Fruit fly (Drosophila melanogaster) whole organism, embryonic: ENCODE data around the gene CG7065.

ENCODE experiments used
- ATbp ChIP-seq: fragments of 200-800 bp; sonication (Bioruptor generic); optimal IDR thresholded peaks from 2 replicates; lab custom pipeline; 2017; ENCODE audit warnings: missing biosample characterization, mild to moderate bottlenecking, missing genetic modification characterization, missing genetic modification reagents
- B-H2 ChIP-seq: fragments of 200-800 bp; sonication (Bioruptor generic); optimal IDR thresholded peaks from 2 replicates; lab custom pipeline; 2018; ENCODE audit warnings: missing biosample characterization, mild to moderate bottlenecking, missing genetic modification characterization
- CG10543 ChIP-seq: fragments of 200-800 bp; sonication (Bioruptor generic); optimal IDR thresholded peaks from 3 replicates; lab custom pipeline; 2017; ENCODE audit warnings: missing biosample characterization, mild to moderate bottlenecking, missing genetic modification characterization, moderate library complexity
- CG12071 ChIP-seq: fragments of 200-800 bp; sonication (Bioruptor generic); optimal IDR thresholded peaks from 3 replicates; lab custom pipeline; 2018; ENCODE audit warnings: missing biosample characterization, mild to moderate bottlenecking, missing genetic modification characterization
- CG12391 ChIP-seq: fragments of 200-800 bp; sonication (Bioruptor generic); optimal IDR thresholded peaks from 3 replicates; lab custom pipeline; 2018; ENCODE audit warnings: missing biosample characterization, mild to moderate bottlenecking, missing genetic modification characterization, moderate library complexity
- CG13894 ChIP-seq: fragments of 200-800 bp; sonication (Bioruptor generic); optimal IDR thresholded peaks from 3 replicates; lab custom pipeline; 2018; ENCODE audit warnings: missing biosample characterization, mild to moderate bottlenecking, missing genetic modification characterization, moderate library complexity
- CG1602 ChIP-seq: fragments of 200-800 bp; sonication (Bioruptor generic); optimal IDR thresholded peaks from 3 replicates; lab custom pipeline; 2016; ENCODE audit warnings: missing biosample characterization, missing genetic modification characterization
- CG1792 ChIP-seq: fragments of 200-800 bp; sonication (Bioruptor generic); optimal IDR thresholded peaks from 2 replicates; lab custom pipeline; 2016; ENCODE audit warnings: missing biosample characterization, missing genetic modification characterization
- CG18262 ChIP-seq: fragments of 200-800 bp; optimal IDR thresholded peaks from 3 replicates; lab custom pipeline; 2019; ENCODE audit warnings: missing biosample characterization, mild to moderate bottlenecking, missing genetic modification characterization, moderate library complexity
- CG3065 ChIP-seq: fragments of 200-800 bp; sonication (Bioruptor generic); optimal IDR thresholded peaks from 2 replicates; lab custom pipeline; 2016; ENCODE audit warnings: missing biosample characterization, missing genetic modification characterization
- CG33557 ChIP-seq: fragments of 200-800 bp; sonication (Bioruptor generic); optimal IDR thresholded peaks from 2 replicates; lab custom pipeline; 2019; ENCODE audit warnings: missing biosample characterization, mild to moderate bottlenecking, missing genetic modification characterization, moderate library complexity
- CG4360 ChIP-seq: fragments of 200-800 bp; sonication (Bioruptor generic); IDR thresholded peaks from 2 replicates; pipeline ENCODE4 v1.3.6; 2022; ENCODE audit warnings: missing biosample characterization, missing genetic modification characterization
- CG4404 ChIP-seq: fragments of 200-800 bp; sonication (Bioruptor generic); IDR thresholded peaks from 2 replicates; pipeline ENCODE4 v1.3.6; 2022; ENCODE audit warnings: missing biosample characterization, missing genetic modification characterization
- CG6654 ChIP-seq: fragments of 200-800 bp; sonication (Bioruptor generic); optimal IDR thresholded peaks from 2 replicates; lab custom pipeline; 2017; ENCODE audit warnings: missing biosample characterization, mild to moderate bottlenecking, missing genetic modification characterization
- CG8388 ChIP-seq: fragments of 200-800 bp; sonication (Bioruptor generic); optimal IDR thresholded peaks from 2 replicates; lab custom pipeline; 2019; ENCODE audit warnings: missing biosample characterization, mild to moderate bottlenecking, missing genetic modification characterization, moderate library complexity
- CG8924 ChIP-seq: fragments of 200-800 bp; optimal IDR thresholded peaks from 3 replicates; lab custom pipeline; 2019; ENCODE audit warnings: missing biosample characterization, mild to moderate bottlenecking, missing genetic modification characterization, moderate library complexity
- CoRest ChIP-seq: fragments of 200-800 bp; sonication (Bioruptor generic); optimal IDR thresholded peaks from 3 replicates; lab custom pipeline; 2018; ENCODE audit warnings: missing biosample characterization, mild to moderate bottlenecking, missing genetic modification characterization, moderate library complexity
- Dfd ChIP-seq, 2 experiments: fragments of >200 bp; optimal IDR thresholded peaks; 2 replicates each; lab custom pipeline; 2017; ENCODE audit warnings: missing biosample characterization in 2 of 2, missing genetic modification characterization in 2 of 2
- Dip3 ChIP-seq: fragments of 200-800 bp; sonication (Bioruptor generic); optimal IDR thresholded peaks from 3 replicates; lab custom pipeline; 2016; ENCODE audit warnings: missing biosample characterization, missing genetic modification characterization
- Drgx ChIP-seq: fragments of 200-800 bp; sonication (Bioruptor generic); IDR thresholded peaks from 2 replicates; pipeline ENCODE4 v1.3.6; 2022; ENCODE audit warnings: missing biosample characterization, missing genetic modification characterization
- Hey ChIP-seq: fragments of 200-800 bp; sonication (Bioruptor generic); optimal IDR thresholded peaks from 3 replicates; lab custom pipeline; 2018; ENCODE audit warnings: missing biosample characterization, mild to moderate bottlenecking, missing genetic modification characterization
- Opbp ChIP-seq: fragments of 200-800 bp; sonication (Bioruptor generic); IDR thresholded peaks from 3 replicates; pipeline ENCODE4 v1.3.6; 2022; ENCODE audit warnings: missing biosample characterization, missing genetic modification characterization; ENCODE audit not compliant: partially characterized antibody
- al ChIP-seq: fragments of 200-800 bp; sonication (Bioruptor generic); IDR thresholded peaks from 2 replicates; pipeline ENCODE4 v1.3.6; 2022; ENCODE audit warnings: missing biosample characterization, missing genetic modification characterization
- cg ChIP-seq: fragments of 200-800 bp; sonication (Bioruptor generic); optimal IDR thresholded peaks from 3 replicates; lab custom pipeline; 2019; ENCODE audit warnings: missing biosample characterization, mild to moderate bottlenecking, missing genetic modification characterization, moderate library complexity
- crol ChIP-seq: fragments of 200-800 bp; sonication (Bioruptor generic); IDR thresholded peaks from 2 replicates; pipeline ENCODE4 v1.3.6; 2022; ENCODE audit warnings: missing biosample characterization, missing genetic modification characterization
- esg ChIP-seq: fragments of 200-800 bp; sonication (Bioruptor generic); conservative IDR thresholded peaks from 2 replicates; pipeline ENCODE4 v1.3.6; 2022; ENCODE audit warnings: missing biosample characterization, missing genetic modification characterization
- eyg ChIP-seq: fragments of 200-800 bp; sonication (Bioruptor generic); optimal IDR thresholded peaks from 3 replicates; lab custom pipeline; 2016; ENCODE audit warnings: missing biosample characterization, missing genetic modification characterization
- gfzf ChIP-seq: fragments of 200-800 bp; sonication (Bioruptor generic); optimal IDR thresholded peaks from 2 replicates; lab custom pipeline; 2016; ENCODE audit warnings: missing biosample characterization, mild to moderate bottlenecking, missing genetic modification characterization, moderate library complexity
- insv ChIP-seq, 2 experiments: fragments of 200-800 bp; sonication (Bioruptor generic); optimal IDR thresholded peaks; 3 replicates each; lab custom pipeline; 2016 to 2018; ENCODE audit warnings: missing biosample characterization in 2 of 2, missing genetic modification characterization in 2 of 2
- lilli ChIP-seq: fragments of 200-800 bp; sonication (Bioruptor generic); optimal IDR thresholded peaks from 3 replicates; lab custom pipeline; 2016; ENCODE audit warnings: missing biosample characterization, missing genetic modification characterization
- lola ChIP-seq, 3 experiments: fragments of >200 bp in 2 of 3; fragments of 200-800 bp in 1 of 3; sonication (Bioruptor generic) in 1 of 3; optimal IDR thresholded peaks; 2 replicates each; lab custom pipeline; 2017 to 2019; ENCODE audit warnings: missing biosample characterization in 3 of 3, missing genetic modification characterization in 3 of 3, mild to moderate bottlenecking in 1 of 3, moderate library complexity in 1 of 3
- nerfin-1 ChIP-seq: fragments of 200-800 bp; sonication (Bioruptor generic); optimal IDR thresholded peaks from 3 replicates; lab custom pipeline; 2019; ENCODE audit warnings: missing biosample characterization, mild to moderate bottlenecking, missing genetic modification characterization, moderate library complexity
- nom ChIP-seq: fragments of 200-800 bp; sonication (Bioruptor generic); optimal IDR thresholded peaks from 2 replicates; lab custom pipeline; 2017; ENCODE audit warnings: missing biosample characterization, missing genetic modification characterization, mild to moderate bottlenecking, moderate library complexity, missing genetic modification reagents
- pzg ChIP-seq: fragments of 200-800 bp; sonication (Bioruptor generic); optimal IDR thresholded peaks from 3 replicates; lab custom pipeline; 2018; ENCODE audit warnings: missing biosample characterization, mild to moderate bottlenecking, missing genetic modification characterization, moderate library complexity
- schlank ChIP-seq: fragments of 200-800 bp; sonication (Bioruptor generic); optimal IDR thresholded peaks from 2 replicates; lab custom pipeline; 2018; ENCODE audit warnings: missing biosample characterization, mild to moderate bottlenecking, missing genetic modification characterization
- sr ChIP-seq: fragments of 200-800 bp; sonication (Bioruptor generic); IDR thresholded peaks from 3 replicates; pipeline ENCODE4 v1.3.6; 2022; ENCODE audit warnings: missing biosample characterization, missing genetic modification characterization
- zen2 ChIP-seq: fragments of 200-800 bp; sonication (Bioruptor generic); IDR thresholded peaks from 3 replicates; pipeline ENCODE4 v1.3.6; 2022; ENCODE audit warnings: missing biosample characterization, missing genetic modification characterization; ENCODE audit not compliant: partially characterized antibody
- zfh1 ChIP-seq: fragments of 200-800 bp; sonication (Bioruptor generic); IDR thresholded peaks from 3 replicates; pipeline ENCODE4 v1.3.6; 2022; ENCODE audit warnings: missing biosample characterization, missing genetic modification characterization

CG7065 gene

DNA sequence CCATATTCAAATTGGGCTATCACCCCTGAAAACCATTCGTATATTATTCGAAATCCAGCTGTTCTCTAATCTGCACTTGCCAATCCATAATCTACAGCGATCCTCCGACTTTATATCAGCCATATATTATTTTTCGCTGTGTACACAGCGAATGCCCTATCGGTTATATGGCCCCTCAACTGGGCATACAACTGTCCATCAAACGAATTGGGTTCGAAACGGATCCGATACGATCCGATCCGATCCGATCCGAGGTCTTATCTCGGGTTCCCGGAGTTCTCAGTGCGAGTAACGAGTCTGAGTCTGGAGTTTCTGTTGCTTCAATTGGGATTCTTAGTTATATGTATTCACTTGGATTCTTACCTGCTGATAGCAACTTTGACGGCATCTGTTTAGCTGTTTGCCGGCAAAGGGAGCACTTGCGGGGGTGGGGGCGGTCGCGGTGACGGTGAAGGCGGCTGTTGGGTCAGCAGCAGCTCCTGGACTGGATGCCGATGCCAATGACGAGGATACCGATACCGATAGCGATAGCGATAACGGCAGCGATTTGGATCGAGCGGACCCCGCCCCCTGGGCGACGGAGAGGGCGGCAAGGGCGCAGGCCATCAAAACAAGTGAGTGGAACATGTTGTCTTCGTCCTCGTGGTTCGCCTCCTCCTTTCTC is 8.6 kb upstream of the CG7065 start (continued):
- no peak for TF ChIP-seq CG1602 (GFP tag; lab: Kevin White, UChicago)
- TF ChIP-seq al (GFP tag; lab: Robert Waterston, UW): no peak
- no peak for TF ChIP-seq CG33557 (GFP tag; lab: Kevin White, UChicago)
- no peak for TF ChIP-seq lilli (GFP tag; lab: Kevin White, UChicago)
- no peak for TF ChIP-seq esg (GFP tag; lab: Robert Waterston, UW)
- TF ChIP-seq CG6654 (GFP tag; lab: Kevin White, UChicago): no peak
- TF ChIP-seq CG10543: no peak
- TF ChIP-seq eyg (GFP tag; lab: Kevin White, UChicago): no peak
- TF ChIP-seq CoRest (tag; lab: Kevin White, UChicago): no peak
- TF ChIP-seq CG4404 (GFP tag; lab: Robert Waterston, UW): no peak
- no peak for TF ChIP-seq Opbp (GFP tag; lab: Robert Waterston, UW)
- TF ChIP-seq B-H2 (GFP tag; lab: Kevin White, UChicago): no peak
- TF ChIP-seq gfzf: no peak
- peak in 1 of 2 experiments; percentile 83 for TF ChIP-seq insv (GFP tag; optimal IDR thresholded peaks at IDR 0.05; lab: Kevin White, UChicago)
- no peak for TF ChIP-seq CG1792 (GFP tag; lab: Kevin White, UChicago)
- no peak for TF ChIP-seq CG12391 (tag; lab: Kevin White, UChicago)
- TF ChIP-seq lola (GFP tag; optimal IDR thresholded peaks at IDR 0.05; lab: Kevin White, UChicago): no peak
- TF ChIP-seq CG8924 (tag; lab: Kevin White, UChicago): no peak
- peak; percentile 17; the same call in 1 of the 2 replicates for TF ChIP-seq crol (GFP tag; lab: Robert Waterston, UW)
- TF ChIP-seq schlank (tag; lab: Kevin White, UChicago): no peak
- TF ChIP-seq CG12071 (GFP tag; lab: Kevin White, UChicago): no peak
- TF ChIP-seq ATbp (GFP tag; lab: Kevin White, UChicago): no peak
- TF ChIP-seq zfh1 (GFP tag; lab: Robert Waterston, UW): no peak
- TF ChIP-seq CG18262 (tag; lab: Kevin White, UChicago): no peak
- peak; percentile 37 for TF ChIP-seq CG13894 (tag; lab: Kevin White, UChicago)
- TF ChIP-seq Hey (tag; lab: Kevin White, UChicago): no peak
- TF ChIP-seq Drgx (GFP tag; lab: Robert Waterston, UW): no peak
- no peak for TF ChIP-seq pzg (GFP tag; lab: Kevin White, UChicago)

DNA sequence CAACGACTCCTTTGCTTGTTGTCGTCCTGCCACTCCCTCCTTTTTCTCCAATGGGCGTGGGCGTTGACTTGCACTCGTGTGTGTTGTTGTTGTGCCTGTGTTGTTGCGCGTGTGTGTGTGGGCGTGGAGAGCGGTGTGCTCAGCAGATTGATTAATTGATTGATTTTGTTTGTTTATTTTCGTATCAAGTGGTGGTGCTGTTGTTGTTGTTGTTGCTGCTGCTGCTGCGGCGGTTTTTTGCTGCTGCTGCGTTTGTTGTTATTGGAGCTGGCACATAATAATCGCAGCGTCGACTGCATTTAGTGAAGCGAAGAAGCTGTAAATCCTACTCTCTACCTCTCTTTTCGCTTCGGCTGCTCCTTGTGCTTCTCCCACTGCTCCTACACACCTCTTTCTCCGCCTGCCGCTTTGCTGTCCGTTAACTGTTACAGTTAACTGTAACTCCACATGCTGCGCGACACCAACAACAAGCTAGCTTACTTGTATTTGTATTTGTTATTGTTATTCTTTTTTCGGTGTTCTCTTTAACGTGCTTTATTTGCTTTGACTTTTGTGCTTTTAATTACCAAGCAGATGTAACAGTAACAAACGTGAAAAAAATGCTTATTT is 7.9 kb upstream of the CG7065 start:
- peak; percentile 49; the same call in 1 of the 3 replicates for TF ChIP-seq sr (GFP tag; lab: Robert Waterston, UW)
- TF ChIP-seq CG3065: peak; percentile 23
- peak; percentile 53 for TF ChIP-seq nom (GFP tag; lab: Kevin White, UChicago)
- TF ChIP-seq nerfin-1: no peak
- TF ChIP-seq zen2: no peak
- no peak for TF ChIP-seq Dip3 (GFP tag; lab: Kevin White, UChicago)
- TF ChIP-seq CG4360: peak; percentile 87
- TF ChIP-seq Dfd (GFP tag; optimal IDR thresholded peaks at IDR 0.05; lab: Kevin White, UChicago): no peak
- peak; percentile 56 for TF ChIP-seq CG8388 (GFP tag; lab: Kevin White, UChicago)
- peak; percentile 25 for TF ChIP-seq cg (GFP tag; lab: Kevin White, UChicago)
